Fruit fly (Drosophila melanogaster) whole organism, wandering third instar larva: ENCODE measurements around the gene cnir.

Experiments used
- Abd-B ChIP-seq: fragments of >200 bp; optimal IDR thresholded peaks from 2 replicates; lab custom pipeline; 2017; ENCODE audit warnings: missing biosample characterization, missing genetic modification characterization
- CG32264 ChIP-seq: fragments of 200-800 bp; sonication (Bioruptor generic); optimal IDR thresholded peaks from 2 replicates; lab custom pipeline; 2016; ENCODE audit warnings: missing biosample characterization, missing genetic modification characterization
- CG9705 ChIP-seq: fragments of 200-800 bp; sonication (Bioruptor generic); optimal IDR thresholded peaks from 2 replicates; lab custom pipeline; 2018; ENCODE audit warnings: missing biosample characterization, mild to moderate bottlenecking, missing genetic modification characterization
- CrebA ChIP-seq: fragments of 200-800 bp; sonication (Bioruptor generic); optimal IDR thresholded peaks from 2 replicates; lab custom pipeline; 2016; ENCODE audit warnings: missing biosample characterization, mild to moderate bottlenecking, missing genetic modification characterization, borderline replicate concordance
- Dfd ChIP-seq: fragments of >200 bp; optimal IDR thresholded peaks from 2 replicates; lab custom pipeline; 2017; ENCODE audit warnings: missing biosample characterization, missing genetic modification characterization
- Dif ChIP-seq: fragments of 200-275, 200-300 bp; sonication (Bioruptor generic); optimal IDR thresholded peaks from 2 replicates; lab custom pipeline; 2018; ENCODE audit warnings: missing biosample characterization, missing genetic modification characterization; ENCODE audit not compliant: partially characterized antibody
- GATAd ChIP-seq: sonication (Bioruptor generic); optimal IDR thresholded peaks from 2 replicates; lab custom pipeline; 2016; ENCODE audit warnings: missing biosample characterization, missing genetic modification characterization
- HLH106 ChIP-seq: fragments of 200-800 bp; optimal IDR thresholded peaks from 3 replicates; lab custom pipeline; 2019; ENCODE audit warnings: missing biosample characterization, mild to moderate bottlenecking, missing genetic modification characterization, moderate library complexity
- Hnf4 ChIP-seq: fragments of 200-800 bp; sonication (Bioruptor generic); optimal IDR thresholded peaks from 2 replicates; lab custom pipeline; 2016; ENCODE audit warnings: missing biosample characterization, mild to moderate bottlenecking, missing genetic modification characterization
- Hr78 ChIP-seq: fragments of >200 bp; optimal IDR thresholded peaks from 2 replicates; lab custom pipeline; 2017; ENCODE audit warnings: missing biosample characterization, missing genetic modification characterization
- Hr83 ChIP-seq: fragments of 200-300 bp; sonication (Bioruptor generic); optimal IDR thresholded peaks from 2 replicates; lab custom pipeline; 2016; ENCODE audit warnings: missing biosample characterization, mild to moderate bottlenecking, missing genetic modification characterization, moderate library complexity; ENCODE audit not compliant: poor library complexity, severe bottlenecking
- Jra ChIP-seq: sonication (Bioruptor generic); optimal IDR thresholded peaks from 2 replicates; lab custom pipeline; 2016; ENCODE audit warnings: missing biosample characterization, missing genetic modification characterization
- Mio ChIP-seq: sonication (Bioruptor generic); optimal IDR thresholded peaks from 2 replicates; lab custom pipeline; 2016; ENCODE audit warnings: missing biosample characterization, missing genetic modification characterization
- Myc ChIP-seq: fragments of >200 bp; optimal IDR thresholded peaks from 2 replicates; lab custom pipeline; 2017
- N ChIP-seq: fragments of >200 bp; optimal IDR thresholded peaks from 2 replicates; lab custom pipeline; 2018; ENCODE audit warnings: missing biosample characterization, missing external identifiers, missing genetic modification characterization
- OdsH ChIP-seq: fragments of 200-800 bp; sonication (Bioruptor generic); optimal IDR thresholded peaks from 2 replicates; lab custom pipeline; 2016; ENCODE audit warnings: missing biosample characterization, mild to moderate bottlenecking, missing genetic modification characterization
- Rel ChIP-seq, 2 experiments: fragments of 200-800 bp; sonication (Bioruptor generic) in 1 of 2; optimal IDR thresholded peaks; 2 replicates in 1 of 2; 3 replicates in 1 of 2; lab custom pipeline; 2016 to 2019; ENCODE audit warnings: mild to moderate bottlenecking in 2 of 2, missing biosample characterization in 2 of 2, missing genetic modification characterization in 2 of 2, moderate library complexity in 1 of 2
- Sp1 ChIP-seq: fragments of 200-800 bp; sonication (Bioruptor generic); optimal IDR thresholded peaks from 3 replicates; lab custom pipeline; 2019; ENCODE audit warnings: missing biosample characterization, mild to moderate bottlenecking, missing genetic modification characterization, moderate library complexity
- Vsx2 ChIP-seq: fragments of 200-300, 225-300 bp; sonication (Bioruptor generic); optimal IDR thresholded peaks from 2 replicates; lab custom pipeline; 2018; ENCODE audit warnings: missing biosample characterization, missing genetic modification characterization; ENCODE audit not compliant: partially characterized antibody
- br ChIP-seq: fragments of 200-800 bp; sonication (Bioruptor generic); optimal IDR thresholded peaks from 2 replicates; lab custom pipeline; 2016; ENCODE audit warnings: missing biosample characterization, missing genetic modification characterization
- brk ChIP-seq: fragments of 200-800 bp; sonication (Bioruptor generic); optimal IDR thresholded peaks from 2 replicates; lab custom pipeline; 2016; ENCODE audit warnings: missing biosample characterization, mild to moderate bottlenecking, missing genetic modification characterization
- dl ChIP-seq, 2 experiments: fragments of 175-275, 200-275 bp in 1 of 2; fragments of 200-275 bp in 1 of 2; sonication (Bioruptor generic); optimal IDR thresholded peaks; lab custom pipeline; 2018; ENCODE audit warnings: mild to moderate bottlenecking in 2 of 2, missing biosample characterization in 2 of 2, missing genetic modification characterization in 2 of 2, moderate library complexity in 2 of 2; ENCODE audit not compliant: partially characterized antibody in 2 of 2, insufficient read depth in 1 of 2
- dmrt93B ChIP-seq: fragments of 200-800 bp; sonication (Bioruptor generic); optimal IDR thresholded peaks from 2 replicates; lab custom pipeline; 2018; ENCODE audit warnings: missing biosample characterization, mild to moderate bottlenecking, missing genetic modification characterization
- dsf ChIP-seq: sonication (Bioruptor generic); optimal IDR thresholded peaks from 2 replicates; lab custom pipeline; 2016; ENCODE audit warnings: missing biosample characterization, missing genetic modification characterization, borderline replicate concordance
- ey ChIP-seq: fragments of 200-800 bp; sonication (Bioruptor generic); optimal IDR thresholded peaks from 2 replicates; lab custom pipeline; 2016; ENCODE audit warnings: missing biosample characterization, missing genetic modification characterization
- foxo ChIP-seq, 2 experiments: fragments of 200-800 bp; sonication (Bioruptor generic); optimal IDR thresholded peaks; 2 replicates in 1 of 2; 3 replicates in 1 of 2; lab custom pipeline; 2016 to 2017; ENCODE audit warnings: missing biosample characterization in 2 of 2, missing genetic modification characterization in 2 of 2
- fru ChIP-seq: fragments of 200-800 bp; sonication (Bioruptor generic); optimal IDR thresholded peaks from 3 replicates; lab custom pipeline; 2016; ENCODE audit warnings: missing biosample characterization, mild to moderate bottlenecking, missing genetic modification characterization
- h ChIP-seq: fragments of 200-800 bp; sonication (Bioruptor generic); optimal IDR thresholded peaks from 3 replicates; lab custom pipeline; 2016; ENCODE audit warnings: missing biosample characterization, mild to moderate bottlenecking, missing genetic modification characterization
- jim ChIP-seq: fragments of 175-275, 200-325 bp; sonication (Bioruptor generic); optimal IDR thresholded peaks from 2 replicates; lab custom pipeline; 2016; ENCODE audit warnings: missing biosample characterization, mild to moderate bottlenecking, missing genetic modification characterization
- lola ChIP-seq: fragments of >200 bp; optimal IDR thresholded peaks from 2 replicates; lab custom pipeline; 2017; ENCODE audit warnings: missing biosample characterization, missing genetic modification characterization
- pan ChIP-seq: fragments of >200 bp; optimal IDR thresholded peaks from 2 replicates; lab custom pipeline; 2017
- psq ChIP-seq: fragments of 200-800 bp; sonication (Bioruptor generic); optimal IDR thresholded peaks from 3 replicates; lab custom pipeline; 2017; ENCODE audit warnings: missing biosample characterization, mild to moderate bottlenecking, missing genetic modification characterization, moderate library complexity
- rgr ChIP-seq: fragments of 200-800 bp; sonication (Bioruptor generic); optimal IDR thresholded peaks from 3 replicates; lab custom pipeline; 2016; ENCODE audit warnings: missing biosample characterization, mild to moderate bottlenecking, missing genetic modification characterization
- sage ChIP-seq: fragments of 200-800 bp; sonication (Bioruptor generic); optimal IDR thresholded peaks from 2 replicates; lab custom pipeline; 2016; ENCODE audit warnings: missing biosample characterization, mild to moderate bottlenecking, missing genetic modification characterization
- sv ChIP-seq: fragments of 200-800 bp; sonication (Bioruptor generic); optimal IDR thresholded peaks from 3 replicates; lab custom pipeline; 2016; ENCODE audit warnings: missing biosample characterization, missing genetic modification characterization
- tai ChIP-seq: sonication (Bioruptor generic); optimal IDR thresholded peaks from 2 replicates; lab custom pipeline; 2016; ENCODE audit warnings: missing biosample characterization, missing genetic modification characterization
- usp ChIP-seq: fragments of >200 bp; optimal IDR thresholded peaks from 2 replicates; lab custom pipeline; 2017; ENCODE audit warnings: missing biosample characterization, missing genetic modification characterization
- woc ChIP-seq: sonication (Bioruptor generic); optimal IDR thresholded peaks from 2 replicates; lab custom pipeline; 2016; ENCODE audit warnings: missing biosample characterization, mild to moderate bottlenecking, missing genetic modification characterization

The cnir gene

dm6 chr2L:3012780-3013179 is 26.8 kb downstream of the cnir start:
- TF ChIP-seq Myc (no peak), dsf (GFP tag; lab: Kevin White, UChicago) (no peak), h (GFP tag; lab: Kevin White, UChicago) (peak; percentile 49), sv (GFP tag; lab: Kevin White, UChicago) (peak; percentile 30), lola (GFP tag; lab: Kevin White, UChicago) (no peak), HLH106 (tag; lab: Kevin White, UChicago) (peak; percentile 16), dmrt93B (GFP tag; lab: Kevin White, UChicago) (no peak), CG32264 (GFP tag; lab: Kevin White, UChicago) (no peak), Jra (GFP tag; lab: Kevin White, UChicago) (no peak), pan (lab: Kevin White, UChicago) (no peak), Hr78 (GFP tag; lab: Kevin White, UChicago) (no peak), usp (GFP tag; lab: Kevin White, UChicago) (no peak), Hnf4 (GFP tag; lab: Kevin White, UChicago) (no peak), Mio (GFP tag; lab: Kevin White, UChicago) (no peak), Sp1 (no peak), Dif (GFP tag; lab: Kevin White, UChicago) (no peak), N (GFP tag; lab: Kevin White, UChicago) (no peak), CG9705 (no peak), brk (GFP tag; lab: Kevin White, UChicago) (no peak), psq (GFP tag; lab: Kevin White, UChicago) (no peak), ey (GFP tag; lab: Kevin White, UChicago) (peak; percentile 21), fru (GFP tag; lab: Kevin White, UChicago) (no peak), rgr (peak; percentile 41), jim (no peak), Hr83 (GFP tag; lab: Kevin White, UChicago) (no peak), Vsx2 (GFP tag; lab: Kevin White, UChicago) (no peak), CrebA (GFP tag; lab: Kevin White, UChicago) (no peak), Abd-B (GFP tag; lab: Kevin White, UChicago) (no peak), sage (GFP tag; lab: Kevin White, UChicago) (no peak), Rel (GFP tag; optimal IDR thresholded peaks at IDR 0.05; lab: Kevin White, UChicago) (no peak), Rel (tag; optimal IDR thresholded peaks at IDR 0.05; lab: Kevin White, UChicago) (no peak), Dfd (GFP tag; lab: Kevin White, UChicago) (no peak), foxo (GFP tag; optimal IDR thresholded peaks at IDR 0.05; lab: Kevin White, UChicago) (peak in 1 of 2 experiments; percentile 40), tai (GFP tag; lab: Kevin White, UChicago) (no peak), br (peak; percentile 20), OdsH (peak; percentile 22), GATAd (no peak), woc (no peak), dl (GFP tag; optimal IDR thresholded peaks at IDR 0.05; lab: Kevin White, UChicago; ENCODE audit: insufficient read depth in 1 of 2, partially characterized antibody in 2 of 2) (no peak)

DNA sequence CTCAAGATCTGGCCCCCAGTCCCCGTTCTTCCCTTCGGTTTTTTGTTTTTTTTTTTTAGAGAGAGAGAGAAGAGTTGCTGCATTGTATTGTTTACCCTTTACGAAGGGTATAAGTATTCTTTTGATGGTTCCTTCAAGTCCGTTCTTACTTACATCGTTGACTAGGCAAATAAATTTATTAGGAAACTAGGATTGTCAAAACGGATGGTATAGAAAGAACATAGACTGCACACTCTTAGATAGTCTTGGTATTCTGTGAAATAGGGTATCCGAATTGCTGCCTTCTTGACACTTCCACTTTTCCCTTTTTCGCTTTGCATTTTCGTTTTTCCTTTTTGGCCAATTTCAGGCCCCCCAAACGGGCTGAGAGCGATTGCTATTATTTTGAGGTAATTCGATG is 28.1 kb downstream of the cnir start:
- no peak for TF ChIP-seq sage (GFP tag; lab: Kevin White, UChicago)
- no peak for TF ChIP-seq Dif (GFP tag; lab: Kevin White, UChicago)
- TF ChIP-seq CrebA (GFP tag; lab: Kevin White, UChicago) = no peak
- no peak for TF ChIP-seq Rel (GFP tag; optimal IDR thresholded peaks at IDR 0.05; lab: Kevin White, UChicago)
- no peak for TF ChIP-seq Rel (tag; optimal IDR thresholded peaks at IDR 0.05; lab: Kevin White, UChicago)
- no peak for TF ChIP-seq Dfd (GFP tag; lab: Kevin White, UChicago)
- TF ChIP-seq rgr = peak; percentile 71
- TF ChIP-seq Sp1 = peak; percentile 68
- TF ChIP-seq Vsx2 (GFP tag; lab: Kevin White, UChicago) = no peak
- no peak for TF ChIP-seq tai (GFP tag; lab: Kevin White, UChicago)
- TF ChIP-seq Mio (GFP tag; lab: Kevin White, UChicago) = no peak
- TF ChIP-seq dmrt93B (GFP tag; lab: Kevin White, UChicago) = peak; percentile 38
- no peak for TF ChIP-seq Myc
- peak; percentile 42 for TF ChIP-seq jim
- peak; percentile 46 for TF ChIP-seq CG32264 (GFP tag; lab: Kevin White, UChicago)
- TF ChIP-seq dl (GFP tag; optimal IDR thresholded peaks at IDR 0.05; lab: Kevin White, UChicago; ENCODE audit: insufficient read depth in 1 of 2, partially characterized antibody in 2 of 2) = no peak
- no peak for TF ChIP-seq pan (lab: Kevin White, UChicago)
- TF ChIP-seq Abd-B (GFP tag; lab: Kevin White, UChicago) = no peak
- TF ChIP-seq ey (GFP tag; lab: Kevin White, UChicago) = peak; percentile 66
- no peak for TF ChIP-seq N (GFP tag; lab: Kevin White, UChicago)
- peak; percentile 69 for TF ChIP-seq HLH106 (tag; lab: Kevin White, UChicago)
- TF ChIP-seq Hr78 (GFP tag; lab: Kevin White, UChicago) = no peak
- peak; percentile 78 for TF ChIP-seq br
- no peak for TF ChIP-seq Jra (GFP tag; lab: Kevin White, UChicago)
- no peak for TF ChIP-seq dsf (GFP tag; lab: Kevin White, UChicago)
- no peak for TF ChIP-seq lola (GFP tag; lab: Kevin White, UChicago)
- TF ChIP-seq CG9705 = no peak
- peak; percentile 80 for TF ChIP-seq fru (GFP tag; lab: Kevin White, UChicago)
- TF ChIP-seq usp (GFP tag; lab: Kevin White, UChicago) = no peak
- peak; percentile 68 for TF ChIP-seq psq (GFP tag; lab: Kevin White, UChicago)
- TF ChIP-seq Hr83 (GFP tag; lab: Kevin White, UChicago) = no peak
- no peak for TF ChIP-seq Hnf4 (GFP tag; lab: Kevin White, UChicago)
- TF ChIP-seq woc = peak; percentile 61
- TF ChIP-seq foxo (GFP tag; optimal IDR thresholded peaks at IDR 0.05; lab: Kevin White, UChicago) = peak in 1 of 2 experiments; percentile 67
- TF ChIP-seq sv (GFP tag; lab: Kevin White, UChicago) = no peak
- TF ChIP-seq OdsH = peak; percentile 69
- TF ChIP-seq h (GFP tag; lab: Kevin White, UChicago) = peak; percentile 74
- no peak for TF ChIP-seq brk (GFP tag; lab: Kevin White, UChicago)
- TF ChIP-seq GATAd = no peak
